Fruit fly (Drosophila melanogaster): ENCODE data around the gene brv2.

Gene brv2

DNA sequence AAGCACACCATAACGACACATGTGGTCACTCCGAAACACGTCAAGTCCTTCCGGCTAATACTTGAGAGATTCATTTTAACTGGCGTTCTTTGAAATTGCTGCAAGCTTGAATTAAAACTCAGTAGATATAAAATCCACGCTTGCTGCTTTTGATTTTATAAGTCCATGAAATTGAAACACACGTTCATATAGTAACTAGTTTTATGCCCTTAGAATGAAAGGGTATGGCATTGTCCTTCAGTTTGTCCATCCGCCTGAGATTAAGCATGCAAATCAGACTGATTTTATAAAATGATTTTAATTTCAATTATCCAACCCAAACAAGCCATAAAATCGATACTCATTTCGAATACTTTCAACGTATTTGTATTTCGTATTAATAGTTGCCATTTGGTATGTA, at the start of gene brv2:
Gene brv2 (minus strand): TSS at position 101 of the 400 bp plus-strand sequence.
- TF ChIP-seq CG7101 (tag; optimal IDR thresholded peaks at IDR 0.05) (no peak), CG14711 (tag; optimal IDR thresholded peaks at IDR 0.05) (no peak), Hr96 (GFP tag; optimal IDR thresholded peaks at IDR 0.05) (no peak), CG7045 (GFP tag; optimal IDR thresholded peaks at IDR 0.05) (no peak), CG12768 (GFP tag; optimal IDR thresholded peaks at IDR 0.05) (no peak)

dm6 chr3L:17393098-17393497, 48.6 kb upstream of the brv2 start:
- TF ChIP-seq CG11617 (GFP tag; optimal IDR thresholded peaks at IDR 0.05) (no peak), CG5204 (GFP tag; optimal IDR thresholded peaks at IDR 0.05) (no peak), cnc (optimal IDR thresholded peaks at IDR 0.05) (no peak), CG12768 (GFP tag; optimal IDR thresholded peaks at IDR 0.05) (no peak)

- TF ChIP-seq tj (GFP tag; optimal IDR thresholded peaks at IDR 0.05) (no peak), cic (GFP tag; optimal IDR thresholded peaks at IDR 0.05) (no peak), CG1620 (GFP tag; optimal IDR thresholded peaks at IDR 0.05) (no peak), Clk (GFP tag; optimal IDR thresholded peaks at IDR 0.05) (no peak), CG5204 (GFP tag; optimal IDR thresholded peaks at IDR 0.05) (no peak), toe (GFP tag; optimal IDR thresholded peaks at IDR 0.05) (no peak), CG14711 (tag; optimal IDR thresholded peaks at IDR 0.05) (no peak), CG7045 (GFP tag; optimal IDR thresholded peaks at IDR 0.05) (no peak), CG7101 (tag; optimal IDR thresholded peaks at IDR 0.05) (no peak)
These were observed 47.9 kb upstream of the brv2 start for dm6 chr3L:17392412-17392811.

DNA sequence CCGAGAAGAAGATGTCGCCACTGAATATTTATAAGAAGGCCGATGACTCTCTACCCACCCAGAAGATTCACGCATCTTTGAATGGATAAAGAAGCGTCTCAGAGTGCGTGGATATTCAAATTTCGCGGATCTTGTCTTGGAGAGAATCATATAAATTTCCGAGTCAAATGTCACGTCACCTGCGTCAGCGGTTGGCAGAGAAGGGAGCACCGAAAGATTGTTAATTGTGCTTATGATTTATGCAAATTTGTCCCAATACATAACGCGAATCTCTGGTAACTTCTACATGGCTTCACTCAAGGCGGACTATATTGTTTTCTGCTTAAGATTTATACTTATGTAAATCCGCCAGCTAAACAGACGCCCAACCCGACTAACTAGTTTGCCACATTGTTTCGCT, 46.6 kb upstream of the brv2 start:
- no peak for TF ChIP-seq CG5204 (GFP tag; optimal IDR thresholded peaks at IDR 0.05)
- no peak for TF ChIP-seq Hr96 (GFP tag; optimal IDR thresholded peaks at IDR 0.05)
- no peak for TF ChIP-seq cic (GFP tag; optimal IDR thresholded peaks at IDR 0.05)
- no peak for TF ChIP-seq pad (GFP tag; optimal IDR thresholded peaks at IDR 0.05)
- no peak for TF ChIP-seq toe (GFP tag; optimal IDR thresholded peaks at IDR 0.05)
- TF ChIP-seq Mnt (GFP tag; optimal IDR thresholded peaks at IDR 0.05) = no peak
- TF ChIP-seq cnc (optimal IDR thresholded peaks at IDR 0.05) = no peak
- TF ChIP-seq Crg-1 (GFP tag; optimal IDR thresholded peaks at IDR 0.05) = no peak
- no peak for TF ChIP-seq CG14711 (tag; optimal IDR thresholded peaks at IDR 0.05)
- no peak for TF ChIP-seq CG11617 (GFP tag; optimal IDR thresholded peaks at IDR 0.05)
- no peak for TF ChIP-seq CG12768 (GFP tag; optimal IDR thresholded peaks at IDR 0.05)
- no peak for TF ChIP-seq bab1 (GFP tag; optimal IDR thresholded peaks at IDR 0.05)
- TF ChIP-seq CG7101 (tag; optimal IDR thresholded peaks at IDR 0.05) = no peak
- no peak for TF ChIP-seq Clk (GFP tag; optimal IDR thresholded peaks at IDR 0.05)
- no peak for TF ChIP-seq tj (GFP tag; optimal IDR thresholded peaks at IDR 0.05)
- TF ChIP-seq CG1620 (GFP tag; optimal IDR thresholded peaks at IDR 0.05) = no peak
- no peak for TF ChIP-seq kay (GFP tag; ENCODE audit: borderline replicate concordance)
- TF ChIP-seq CG7045 (GFP tag; optimal IDR thresholded peaks at IDR 0.05) = no peak
- TF ChIP-seq ovo (GFP tag; optimal IDR thresholded peaks at IDR 0.05) = no peak

DNA sequence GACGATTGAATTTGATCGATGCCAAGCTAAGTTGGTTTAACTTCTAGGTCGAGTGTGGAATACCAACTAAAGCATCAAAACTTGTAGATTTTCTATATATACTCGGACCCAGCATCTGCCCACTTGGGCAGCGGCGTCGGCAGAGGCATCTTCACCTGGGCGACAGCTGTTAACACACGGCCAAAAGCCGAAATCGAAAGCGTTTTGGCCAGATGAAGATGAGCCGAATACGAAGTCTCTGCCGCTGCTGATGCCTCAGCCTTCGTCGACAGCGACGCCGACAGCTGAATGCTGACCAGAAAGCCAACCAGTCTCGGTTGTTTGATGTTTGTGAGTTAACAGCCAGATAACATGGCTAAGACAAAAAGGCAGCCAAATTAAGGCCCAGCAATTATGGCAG, 44.4 kb upstream of the brv2 start, which contains the start of gene CG13731:
Gene CG13731 (minus strand): TSS at position 62 of the 400 bp plus-strand sequence.
- no peak for TF ChIP-seq bab1 (GFP tag; optimal IDR thresholded peaks at IDR 0.05)
- TF ChIP-seq tj (GFP tag; optimal IDR thresholded peaks at IDR 0.05) = no peak
- TF ChIP-seq CG11617 (GFP tag; optimal IDR thresholded peaks at IDR 0.05) = no peak
- no peak for TF ChIP-seq CG1620 (GFP tag; optimal IDR thresholded peaks at IDR 0.05)
- no peak for TF ChIP-seq CG5204 (GFP tag; optimal IDR thresholded peaks at IDR 0.05)
- TF ChIP-seq toe (GFP tag; optimal IDR thresholded peaks at IDR 0.05) = no peak
- no peak for TF ChIP-seq CG12768 (GFP tag; optimal IDR thresholded peaks at IDR 0.05)
- no peak for TF ChIP-seq Mnt (GFP tag; optimal IDR thresholded peaks at IDR 0.05)
- no peak for TF ChIP-seq Hr96 (GFP tag; optimal IDR thresholded peaks at IDR 0.05)

DNA sequence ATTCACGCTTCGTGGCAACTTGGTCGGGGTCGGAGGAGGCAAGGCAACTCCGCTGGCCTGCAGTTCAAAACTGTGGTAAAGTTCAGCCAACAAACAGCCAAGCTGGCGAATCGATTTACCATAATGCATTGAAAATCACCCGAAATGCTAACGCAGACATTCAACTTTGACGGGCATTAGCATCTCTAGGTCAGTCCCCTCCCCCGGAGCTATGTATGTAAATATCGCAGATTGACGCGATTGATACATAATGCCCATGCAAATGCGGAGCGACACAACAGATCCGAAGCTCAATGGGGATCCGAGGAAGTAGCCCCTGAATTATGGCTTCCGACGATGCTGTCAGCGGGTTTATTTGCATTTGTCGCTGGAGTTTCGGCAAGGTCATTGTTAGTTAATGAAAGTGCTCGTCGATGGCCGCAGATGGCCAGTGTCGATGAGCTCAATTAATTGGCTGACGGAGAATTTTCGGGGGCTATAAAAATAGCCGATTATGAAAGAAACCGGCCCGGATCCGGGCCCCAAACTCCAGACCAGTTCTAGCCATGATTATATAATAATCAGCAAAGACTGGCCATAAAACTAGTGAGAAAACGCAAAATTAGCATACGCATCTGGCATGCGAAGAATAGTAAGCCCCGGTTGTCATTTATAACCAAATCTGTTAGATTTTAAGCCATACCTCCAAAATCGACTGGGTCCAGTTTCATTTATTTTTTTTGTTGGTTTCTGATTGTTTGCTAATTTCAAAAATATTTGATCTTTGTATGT, 42.3 kb upstream of the brv2 start:
- TF ChIP-seq CG33017 (tag; optimal IDR thresholded peaks at IDR 0.05) (no peak), cnc (optimal IDR thresholded peaks at IDR 0.05) (no peak), ovo (GFP tag; optimal IDR thresholded peaks at IDR 0.05) (no peak), tj (GFP tag; optimal IDR thresholded peaks at IDR 0.05) (no peak), CG11617 (GFP tag; optimal IDR thresholded peaks at IDR 0.05) (no peak), Hr96 (GFP tag; optimal IDR thresholded peaks at IDR 0.05) (no peak)

DNA sequence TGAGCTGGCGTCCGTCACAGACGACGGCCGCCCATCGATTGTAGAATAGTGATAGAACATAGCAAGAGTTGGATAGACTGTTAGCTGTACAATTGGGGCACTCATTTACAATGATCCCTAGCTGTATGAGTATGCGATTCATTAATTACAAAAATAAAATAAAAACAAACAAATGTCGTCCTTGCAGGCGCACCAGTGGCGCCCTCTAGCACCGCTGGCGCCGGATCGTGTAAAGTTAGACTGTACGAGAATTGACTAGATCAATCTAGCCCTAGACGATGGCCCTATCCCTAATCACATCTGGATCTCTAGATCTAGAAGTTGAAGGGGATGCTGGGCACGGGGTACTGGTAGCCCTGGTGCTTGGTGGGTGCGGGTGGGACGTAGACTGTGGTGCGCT, 39.2 kb upstream of the brv2 start:
- TF ChIP-seq CG5204 (GFP tag; optimal IDR thresholded peaks at IDR 0.05) = no peak
- no peak for TF ChIP-seq Crg-1 (GFP tag; optimal IDR thresholded peaks at IDR 0.05)
- no peak for TF ChIP-seq CG1620 (GFP tag; optimal IDR thresholded peaks at IDR 0.05)
- TF ChIP-seq Mnt (GFP tag; optimal IDR thresholded peaks at IDR 0.05) = no peak
- no peak for TF ChIP-seq cnc (optimal IDR thresholded peaks at IDR 0.05)
- no peak for TF ChIP-seq Clk (GFP tag; optimal IDR thresholded peaks at IDR 0.05)
- no peak for TF ChIP-seq ovo (GFP tag; optimal IDR thresholded peaks at IDR 0.05)
- TF ChIP-seq Hr96 (GFP tag; optimal IDR thresholded peaks at IDR 0.05) = no peak
- TF ChIP-seq CG7101 (tag; optimal IDR thresholded peaks at IDR 0.05) = no peak
- no peak for TF ChIP-seq CG14711 (tag; optimal IDR thresholded peaks at IDR 0.05)
- TF ChIP-seq pad (GFP tag; optimal IDR thresholded peaks at IDR 0.05) = no peak
- TF ChIP-seq bab1 (GFP tag; optimal IDR thresholded peaks at IDR 0.05) = no peak

Measured in whole organism, adult.